Worm (Caenorhabditis elegans) whole organism, L1 larva: ENCODE results near the gene cyp-33C7.

Experiments used
- C04F5.9 ChIP-seq: sonication (generic microtip); optimal IDR thresholded peaks from 2 replicates; lab custom pipeline; 2016; ENCODE audit warnings: missing genetic modification characterization, missing compliant biosample characterization
- C16A3.4 ChIP-seq: fragments of 150-350 bp; optimal IDR thresholded peaks from 2 replicates; lab custom pipeline; 2014; ENCODE audit warnings: missing biosample characterization, missing genetic modification characterization
- C34B4.2 ChIP-seq: sonication (generic microtip); optimal IDR thresholded peaks from 2 replicates; lab custom pipeline; 2017; ENCODE audit warnings: mild to moderate bottlenecking, missing genetic modification characterization, missing compliant biosample characterization
- F16B12.6 ChIP-seq: fragments of 150-350 bp; optimal IDR thresholded peaks from 2 replicates; lab custom pipeline; 2014; ENCODE audit warnings: missing biosample characterization, missing genetic modification characterization
- Y116A8C.19 ChIP-seq: sonication (generic microtip); optimal IDR thresholded peaks from 2 replicates; lab custom pipeline; 2016; ENCODE audit warnings: missing compliant biosample characterization, missing genetic modification characterization, borderline replicate concordance
- aha-1 ChIP-seq: fragments of 150-350 bp; optimal IDR thresholded peaks from 2 replicates; lab custom pipeline; 2014; ENCODE audit warnings: missing biosample characterization, missing genetic modification characterization
- aly-2 ChIP-seq: fragments of 150-350 bp; optimal IDR thresholded peaks from 2 replicates; lab custom pipeline; 2014; ENCODE audit warnings: missing biosample characterization, missing genetic modification characterization
- ama-1 ChIP-seq: fragments of 150-350 bp; optimal IDR thresholded peaks from 2 replicates; lab custom pipeline; 2014
- blmp-1 ChIP-seq: fragments of 150-350 bp; optimal IDR thresholded peaks from 2 replicates; lab custom pipeline; 2014; ENCODE audit warnings: missing biosample characterization, missing genetic modification characterization
- ceh-63 ChIP-seq: fragments of 200-800 bp; sonication (Bioruptor generic); optimal IDR thresholded peaks from 2 replicates; lab custom pipeline; 2018; ENCODE audit warnings: mild to moderate bottlenecking, missing genetic modification characterization, missing compliant biosample characterization
- ceh-82 ChIP-seq, 3 experiments: fragments of 150-350 bp in 1 of 3; sonication (generic microtip) in 2 of 3; optimal IDR thresholded peaks; 2 replicates each; lab custom pipeline; 2014 to 2017; ENCODE audit warnings: missing biosample characterization in 3 of 3, missing genetic modification characterization in 3 of 3
- ceh-88 ChIP-seq: fragments of 200-800 bp; sonication (Bioruptor generic); IDR thresholded peaks from 2 replicates; pipeline ENCODE4 v1.3.6; 2022; ENCODE audit warnings: missing genetic modification characterization, missing compliant biosample characterization
- ces-1 ChIP-seq: fragments of 150-350 bp; optimal IDR thresholded peaks from 2 replicates; lab custom pipeline; 2014; ENCODE audit warnings: missing biosample characterization, missing genetic modification reagents, missing genetic modification characterization
- efl-1 ChIP-seq, 4 experiments: fragments of 150-350 bp; optimal IDR thresholded peaks in 3 of 4; peaks in 1 of 4; 1 replicate in 1 of 4; 2 replicates in 3 of 4; lab custom pipeline; 2014; ENCODE audit warnings: missing biosample characterization in 2 of 4, missing genetic modification characterization in 2 of 4, missing genetic modification reagents in 2 of 4
- efl-3 ChIP-seq: fragments of 200-800 bp; sonication (Bioruptor generic); optimal IDR thresholded peaks from 2 replicates; lab custom pipeline; 2018; ENCODE audit warnings: mild to moderate bottlenecking, missing genetic modification characterization, missing compliant biosample characterization
- egl-13 ChIP-seq: sonication (generic microtip); optimal IDR thresholded peaks from 2 replicates; lab custom pipeline; 2016; ENCODE audit warnings: missing genotype, missing genetic modification reagents, missing genetic modification characterization, missing compliant biosample characterization
- ets-5 ChIP-seq: fragments of 200-800 bp; sonication (Bioruptor generic); IDR thresholded peaks from 2 replicates; pipeline ENCODE4 v1.3.6; 2022; ENCODE audit warnings: missing genetic modification characterization, missing compliant biosample characterization
- fkh-10 ChIP-seq: sonication (generic microtip); optimal IDR thresholded peaks from 2 replicates; lab custom pipeline; 2017; ENCODE audit warnings: missing biosample characterization, missing genetic modification reagents, missing genetic modification characterization
- fkh-4 ChIP-seq: sonication (generic microtip); optimal IDR thresholded peaks from 2 replicates; lab custom pipeline; 2016; ENCODE audit warnings: missing compliant biosample characterization, missing genetic modification characterization, borderline replicate concordance
- fkh-8 ChIP-seq: sonication (generic microtip); optimal IDR thresholded peaks from 2 replicates; lab custom pipeline; 2016; ENCODE audit warnings: mild to moderate bottlenecking, missing genetic modification characterization, missing compliant biosample characterization
- grh-1 ChIP-seq: fragments of 200-800 bp; sonication (Bioruptor generic); IDR thresholded peaks from 2 replicates; pipeline ENCODE4 v1.3.6; 2022; ENCODE audit warnings: missing genetic modification reagents, missing genetic modification characterization, missing compliant biosample characterization
- hlh-4 ChIP-seq: sonication (generic microtip); optimal IDR thresholded peaks from 2 replicates; lab custom pipeline; 2016; ENCODE audit warnings: mild to moderate bottlenecking, missing genetic modification characterization, missing compliant biosample characterization
- irx-1 ChIP-seq: sonication (generic microtip); optimal IDR thresholded peaks from 2 replicates; lab custom pipeline; 2016; ENCODE audit warnings: missing genetic modification characterization, missing compliant biosample characterization
- isw-1 ChIP-seq: fragments of 200-800 bp; sonication (Bioruptor generic); IDR thresholded peaks from 2 replicates; pipeline ENCODE4 v1.3.6; 2022; ENCODE audit warnings: missing genetic modification characterization, missing compliant biosample characterization
- jun-1 ChIP-seq: fragments of 150-350 bp; optimal IDR thresholded peaks from 2 replicates; lab custom pipeline; 2014; ENCODE audit warnings: missing biosample characterization, missing genetic modification reagents, missing genetic modification characterization
- lin-13 ChIP-seq: fragments of 150-350 bp; optimal IDR thresholded peaks from 2 replicates; lab custom pipeline; 2014; ENCODE audit warnings: missing biosample characterization, missing genetic modification reagents, missing genetic modification characterization
- lin-14 ChIP-seq: fragments of 200-800 bp; sonication (Bioruptor generic); optimal IDR thresholded peaks from 2 replicates; lab custom pipeline; 2018; ENCODE audit warnings: mild to moderate bottlenecking, missing genetic modification characterization, moderate library complexity, missing compliant biosample characterization
- lin-15B ChIP-seq: fragments of 150-350 bp; sonication (generic microtip); optimal IDR thresholded peaks from 3 replicates; lab custom pipeline; 2014; ENCODE audit warnings: missing biosample characterization, missing genetic modification characterization
- lin-39 ChIP-seq: fragments of 150-350 bp; optimal IDR thresholded peaks from 2 replicates; lab custom pipeline; 2014; ENCODE audit warnings: missing biosample characterization, missing genetic modification reagents, missing genetic modification characterization
- lir-3 ChIP-seq: sonication (generic microtip); optimal IDR thresholded peaks from 2 replicates; lab custom pipeline; 2016; ENCODE audit warnings: mild to moderate bottlenecking, missing genetic modification characterization, moderate library complexity, missing compliant biosample characterization; ENCODE audit not compliant: poor library complexity
- mab-9 ChIP-seq: fragments of 200-800 bp; sonication (Bioruptor generic); IDR thresholded peaks from 2 replicates; pipeline ENCODE4 v1.3.6; 2022; ENCODE audit warnings: missing genetic modification reagents, missing genetic modification characterization, missing compliant biosample characterization
- mdl-1 ChIP-seq, 2 experiments: fragments of 150-350 bp; optimal IDR thresholded peaks; 2 replicates each; lab custom pipeline; 2014 to 2017; ENCODE audit warnings: missing biosample characterization in 2 of 2, missing genetic modification characterization in 2 of 2, inconsistent platforms in 1 of 2
- mep-1 ChIP-seq: fragments of 150-350 bp; optimal IDR thresholded peaks from 2 replicates; lab custom pipeline; 2014; ENCODE audit warnings: missing biosample characterization, missing genetic modification characterization
- nhr-12 ChIP-seq: sonication (generic microtip); optimal IDR thresholded peaks from 2 replicates; lab custom pipeline; 2017; ENCODE audit warnings: missing biosample characterization, missing genetic modification characterization
- nhr-19 ChIP-seq: fragments of 200-800 bp; sonication (Bioruptor generic); conservative IDR thresholded peaks from 2 replicates; pipeline ENCODE4 v1.3.6; 2022; ENCODE audit warnings: missing genetic modification characterization, missing compliant biosample characterization
- nhr-28 ChIP-seq: fragments of 150-350 bp; optimal IDR thresholded peaks from 2 replicates; lab custom pipeline; 2014; ENCODE audit warnings: missing biosample characterization, missing genetic modification characterization
- nhr-76 ChIP-seq: sonication (generic microtip); optimal IDR thresholded peaks from 2 replicates; lab custom pipeline; 2017; ENCODE audit warnings: missing biosample characterization, missing genetic modification characterization
- pqm-1 ChIP-seq: sonication (generic microtip); optimal IDR thresholded peaks from 3 replicates; lab custom pipeline; 2017; ENCODE audit warnings: missing biosample characterization, missing genetic modification characterization
- rnt-1 ChIP-seq: sonication (generic microtip); optimal IDR thresholded peaks from 2 replicates; lab custom pipeline; 2016; ENCODE audit warnings: mild to moderate bottlenecking, missing genetic modification characterization, moderate library complexity, missing compliant biosample characterization
- skn-1 ChIP-seq: fragments of 150-350 bp; optimal IDR thresholded peaks from 2 replicates; lab custom pipeline; 2014; ENCODE audit warnings: missing biosample characterization, missing genetic modification characterization
- snpc-4 ChIP-seq: fragments of 150-350 bp; optimal IDR thresholded peaks from 2 replicates; lab custom pipeline; 2014; ENCODE audit warnings: missing biosample characterization, missing genetic modification characterization
- sptf-1 ChIP-seq: fragments of 150-350 bp; optimal IDR thresholded peaks from 2 replicates; lab custom pipeline; 2014; ENCODE audit warnings: missing biosample characterization, missing genetic modification characterization
- sup-37 ChIP-seq: fragments of 200-800 bp; sonication (Bioruptor generic); optimal IDR thresholded peaks from 2 replicates; lab custom pipeline; 2018; ENCODE audit warnings: mild to moderate bottlenecking, missing genetic modification characterization, missing compliant biosample characterization
- swsn-7 ChIP-seq: sonication (generic microtip); optimal IDR thresholded peaks from 2 replicates; lab custom pipeline; 2016; ENCODE audit warnings: missing genetic modification characterization, missing compliant biosample characterization
- tbx-2 ChIP-seq: sonication (generic microtip); optimal IDR thresholded peaks from 2 replicates; lab custom pipeline; 2016; ENCODE audit warnings: missing genetic modification characterization, missing compliant biosample characterization
- tlp-1 ChIP-seq: fragments of 150-350 bp; optimal IDR thresholded peaks from 2 replicates; lab custom pipeline; 2014; ENCODE audit warnings: missing biosample characterization, missing genetic modification characterization
- unc-130 ChIP-seq: fragments of 150-350 bp; optimal IDR thresholded peaks from 2 replicates; lab custom pipeline; 2017; ENCODE audit warnings: missing biosample characterization, missing genetic modification characterization, inconsistent platforms
- unc-30 ChIP-seq: sonication (generic microtip); optimal IDR thresholded peaks from 2 replicates; lab custom pipeline; 2017; ENCODE audit warnings: missing biosample characterization, missing genetic modification characterization
- unc-62 ChIP-seq: fragments of 150-350 bp; optimal IDR thresholded peaks from 2 replicates; lab custom pipeline; 2014; ENCODE audit warnings: missing biosample characterization, missing genetic modification reagents, missing genetic modification characterization
- unc-86 ChIP-seq: sonication (generic microtip); optimal IDR thresholded peaks from 2 replicates; lab custom pipeline; 2016; ENCODE audit warnings: missing genetic modification characterization, missing compliant biosample characterization
- xbp-1 ChIP-seq: sonication (generic microtip); optimal IDR thresholded peaks from 2 replicates; lab custom pipeline; 2016; ENCODE audit warnings: missing genetic modification characterization, missing compliant biosample characterization
- zag-1 ChIP-seq: fragments of 150-350 bp; optimal IDR thresholded peaks from 2 replicates; lab custom pipeline; 2014; ENCODE audit warnings: missing biosample characterization, missing genetic modification characterization

Gene cyp-33C7

ce11 chrV:2278543-2278942 lies 28.2 kb downstream of the cyp-33C7 start, which contains the start of gene fbxa-137:
Gene fbxa-137 (plus strand): TSS chrV:2278816.
- TF ChIP-seq isw-1 (GFP tag; lab: Robert Waterston, UW) (no peak), lin-14 (GFP tag; lab: Kevin White, UChicago) (peak; percentile 14), ces-1 (no peak), fkh-8 (no peak), C04F5.9 (no peak), egl-13 (tag; lab: Kevin White, UChicago) (no peak)
- TF ChIP-seq, all 84 proteins: peak for 1

- TF ChIP-seq fkh-8: peak; percentile 35
- TF ChIP-seq efl-3: no peak
- TF ChIP-seq grh-1: no peak
- no peak for TF ChIP-seq nhr-19 (GFP tag; lab: Robert Waterston, UW)
- TF ChIP-seq swsn-7: peak; percentile 23
- TF ChIP-seq ceh-63 (GFP tag; lab: Kevin White, UChicago): no peak
- no peak for TF ChIP-seq lin-13 (GFP tag; lab: Kevin White, UChicago)
- no peak for TF ChIP-seq fkh-4 (tag; lab: Kevin White, UChicago)
- TF ChIP-seq jun-1 (tag; lab: Kevin White, UChicago): no peak
- TF ChIP-seq F16B12.6 (tag; lab: Kevin White, UChicago): no peak
- peak in 1 of 2 experiments; percentile 7 for TF ChIP-seq mdl-1 (tag; optimal IDR thresholded peaks at IDR 0.05; lab: Kevin White, UChicago)
- TF ChIP-seq unc-86 (tag; lab: Kevin White, UChicago): no peak
- TF ChIP-seq unc-30: no peak
- TF ChIP-seq unc-62 (GFP tag; lab: Kevin White, UChicago): no peak
- peak; percentile 37 for TF ChIP-seq unc-130 (tag; lab: Kevin White, UChicago)
- TF ChIP-seq tbx-2 (tag; lab: Kevin White, UChicago): peak; percentile 30
- TF ChIP-seq zag-1 (tag; lab: Kevin White, UChicago): no peak
- TF ChIP-seq C34B4.2: no peak
- TF ChIP-seq xbp-1 (tag; lab: Kevin White, UChicago): peak; percentile 1
- TF ChIP-seq ama-1 (lab: Kevin White, UChicago): no peak
- TF ChIP-seq egl-13 (tag; lab: Kevin White, UChicago): no peak
- TF ChIP-seq mep-1 (tag; lab: Kevin White, UChicago): peak; percentile 64
- TF ChIP-seq snpc-4 (tag; lab: Kevin White, UChicago): no peak
- peak; percentile 96 for TF ChIP-seq lin-14 (GFP tag; lab: Kevin White, UChicago)
- no peak for TF ChIP-seq fkh-10 (GFP tag; lab: Kevin White, UChicago)
- TF ChIP-seq lin-15B (tag; lab: Kevin White, UChicago): no peak
- peak; percentile 89 for TF ChIP-seq skn-1 (tag; lab: Kevin White, UChicago)
- peak; percentile 46 for TF ChIP-seq rnt-1 (tag; lab: Kevin White, UChicago)
- peak; percentile 45 for TF ChIP-seq C16A3.4 (tag; lab: Kevin White, UChicago)
- no peak for TF ChIP-seq lin-39 (tag; lab: Kevin White, UChicago)
- TF ChIP-seq mab-9: no peak
- no peak for TF ChIP-seq ceh-88 (GFP tag; lab: Robert Waterston, UW)
- no peak for TF ChIP-seq isw-1 (GFP tag; lab: Robert Waterston, UW)
- no peak for TF ChIP-seq hlh-4 (tag; lab: Kevin White, UChicago)
- no peak for TF ChIP-seq aha-1 (tag; lab: Kevin White, UChicago)
- no peak for TF ChIP-seq nhr-28 (tag; lab: Kevin White, UChicago)
- no peak for TF ChIP-seq aly-2
- TF ChIP-seq blmp-1 (tag; lab: Kevin White, UChicago): peak; percentile 79
- TF ChIP-seq tlp-1 (tag; lab: Kevin White, UChicago): no peak
- TF ChIP-seq nhr-12 (tag; lab: Kevin White, UChicago): no peak
- TF ChIP-seq nhr-76 (tag; lab: Kevin White, UChicago): no peak
- no peak for TF ChIP-seq sup-37
- peak; percentile 60 to 63 for TF ChIP-seq efl-1 (optimal IDR thresholded peaks at IDR 0.05; lab: Kevin White, UChicago)
- TF ChIP-seq efl-1 (GFP tag; optimal IDR thresholded peaks at IDR 0.05 in 1 of 2; lab: Kevin White, UChicago): peak; percentile 20 to 88
- no peak for TF ChIP-seq pqm-1 (tag; lab: Kevin White, UChicago)
- no peak for TF ChIP-seq sptf-1 (tag; lab: Kevin White, UChicago)
- no peak for TF ChIP-seq ets-5 (GFP tag; lab: Robert Waterston, UW)
- peak; percentile 30 for TF ChIP-seq irx-1 (tag; lab: Kevin White, UChicago)
- TF ChIP-seq Y116A8C.19: no peak
- TF ChIP-seq C04F5.9: no peak
- TF ChIP-seq ceh-82 (tag; optimal IDR thresholded peaks at IDR 0.05; lab: Kevin White, UChicago): peak in 1 of 3 experiments; percentile 50
- TF ChIP-seq lir-3 (tag; lab: Kevin White, UChicago): no peak
Measured at ce11 chrV:2281499-2281898, 31.2 kb downstream of the cyp-33C7 start, which contains the start of gene nhr-228. Gene nhr-228 (plus strand): TSS chrV:2281759.
